Fruit fly (Drosophila melanogaster): ENCODE data around the gene toe.
A peak's percentile ranks its signal among the peaks of the same experiment; 100 is the strongest.

Gene toe

dm6 chr3L:12442593-12442992 is 10.1 kb upstream of the toe start:
- peak; percentile 63 for TF ChIP-seq woc (GFP tag; optimal IDR thresholded peaks at IDR 0.05)
- peak; percentile 19 for TF ChIP-seq dmrt93B (GFP tag; optimal IDR thresholded peaks at IDR 0.05)
- TF ChIP-seq Rel (GFP tag; optimal IDR thresholded peaks at IDR 0.05): no peak
- no peak for TF ChIP-seq Rel (tag; optimal IDR thresholded peaks at IDR 0.05)
- no peak for TF ChIP-seq jim (GFP tag; optimal IDR thresholded peaks at IDR 0.05)
- no peak for TF ChIP-seq CG32264 (GFP tag; optimal IDR thresholded peaks at IDR 0.05)
- TF ChIP-seq pan (optimal IDR thresholded peaks at IDR 0.05): no peak
- no peak for TF ChIP-seq Hr83 (GFP tag; optimal IDR thresholded peaks at IDR 0.05; ENCODE audit: poor library complexity, severe bottlenecking)
- no peak for TF ChIP-seq lola (GFP tag; optimal IDR thresholded peaks at IDR 0.05)
- TF ChIP-seq Jra (GFP tag; optimal IDR thresholded peaks at IDR 0.05): no peak
- TF ChIP-seq Sp1 (GFP tag; optimal IDR thresholded peaks at IDR 0.05): peak; percentile 65
- no peak for TF ChIP-seq GATAd (GFP tag; optimal IDR thresholded peaks at IDR 0.05)
- no peak for TF ChIP-seq N (GFP tag; optimal IDR thresholded peaks at IDR 0.05)
- TF ChIP-seq Hr78 (GFP tag; optimal IDR thresholded peaks at IDR 0.05): no peak
- TF ChIP-seq psq (GFP tag; optimal IDR thresholded peaks at IDR 0.05): peak; percentile 47
- peak; percentile 61 for TF ChIP-seq ey (GFP tag; optimal IDR thresholded peaks at IDR 0.05)
- peak; percentile 51 for TF ChIP-seq br (GFP tag; optimal IDR thresholded peaks at IDR 0.05)
- no peak for TF ChIP-seq usp (GFP tag; optimal IDR thresholded peaks at IDR 0.05)
- no peak for TF ChIP-seq CG9705 (GFP tag; optimal IDR thresholded peaks at IDR 0.05)
- TF ChIP-seq sv (GFP tag; optimal IDR thresholded peaks at IDR 0.05): no peak
- no peak for TF ChIP-seq Mio (GFP tag; optimal IDR thresholded peaks at IDR 0.05)
- no peak for TF ChIP-seq tai (GFP tag; optimal IDR thresholded peaks at IDR 0.05)
- TF ChIP-seq rgr (GFP tag; optimal IDR thresholded peaks at IDR 0.05): peak; percentile 52
- no peak for TF ChIP-seq dsf (GFP tag; optimal IDR thresholded peaks at IDR 0.05; ENCODE audit: borderline replicate concordance)
- TF ChIP-seq h (GFP tag; optimal IDR thresholded peaks at IDR 0.05): peak; percentile 65
- TF ChIP-seq fru (GFP tag; optimal IDR thresholded peaks at IDR 0.05): peak; percentile 49
- TF ChIP-seq sage (GFP tag; optimal IDR thresholded peaks at IDR 0.05): no peak
- TF ChIP-seq CrebA (GFP tag; optimal IDR thresholded peaks at IDR 0.05; ENCODE audit: borderline replicate concordance): no peak
- peak; percentile 46 for TF ChIP-seq HLH106 (tag; optimal IDR thresholded peaks at IDR 0.05)
- no peak for TF ChIP-seq Vsx2 (GFP tag; optimal IDR thresholded peaks at IDR 0.05; ENCODE audit: partially characterized antibody)
- no peak for TF ChIP-seq Dif (GFP tag; optimal IDR thresholded peaks at IDR 0.05; ENCODE audit: partially characterized antibody)
- TF ChIP-seq brk (GFP tag; optimal IDR thresholded peaks at IDR 0.05): no peak
- no peak for TF ChIP-seq dl (GFP tag; optimal IDR thresholded peaks at IDR 0.05; ENCODE audit: insufficient read depth in 1 of 2, partially characterized antibody in 2 of 2)
- TF ChIP-seq Dfd (GFP tag; optimal IDR thresholded peaks at IDR 0.05): no peak
- TF ChIP-seq foxo (GFP tag; optimal IDR thresholded peaks at IDR 0.05): peak in 1 of 2 experiments; percentile 46
- peak; percentile 52 for TF ChIP-seq OdsH (GFP tag; optimal IDR thresholded peaks at IDR 0.05)
- TF ChIP-seq Myc (optimal IDR thresholded peaks at IDR 0.05): no peak
- TF ChIP-seq Abd-B (GFP tag; optimal IDR thresholded peaks at IDR 0.05): no peak
- TF ChIP-seq Hnf4 (GFP tag; optimal IDR thresholded peaks at IDR 0.05): no peak

dm6 chr3L:12434432-12434831 is 2.0 kb upstream of the toe start:
- TF ChIP-seq GATAd (GFP tag; optimal IDR thresholded peaks at IDR 0.05): no peak
- peak; percentile 37 for TF ChIP-seq Hr83 (GFP tag; optimal IDR thresholded peaks at IDR 0.05; ENCODE audit: poor library complexity, severe bottlenecking)
- TF ChIP-seq Dif (GFP tag; optimal IDR thresholded peaks at IDR 0.05; ENCODE audit: partially characterized antibody): peak; percentile 38
- TF ChIP-seq dl (GFP tag; optimal IDR thresholded peaks at IDR 0.05; ENCODE audit: insufficient read depth in 1 of 2, partially characterized antibody in 2 of 2): peak in 1 of 2 experiments; percentile 34
- peak; percentile 75 for TF ChIP-seq Vsx2 (GFP tag; optimal IDR thresholded peaks at IDR 0.05; ENCODE audit: partially characterized antibody)

dm6 chr3L:12433710-12434109 is 1.2 kb upstream of the toe start:
- TF ChIP-seq foxo (GFP tag; optimal IDR thresholded peaks at IDR 0.05) (no peak), Vsx2 (GFP tag; optimal IDR thresholded peaks at IDR 0.05; ENCODE audit: partially characterized antibody) (peak; percentile 46)

All from whole organism, wandering third instar larva.